Fruit fly (Drosophila melanogaster): ENCODE results near the gene bocks.

The bocks gene

DNA sequence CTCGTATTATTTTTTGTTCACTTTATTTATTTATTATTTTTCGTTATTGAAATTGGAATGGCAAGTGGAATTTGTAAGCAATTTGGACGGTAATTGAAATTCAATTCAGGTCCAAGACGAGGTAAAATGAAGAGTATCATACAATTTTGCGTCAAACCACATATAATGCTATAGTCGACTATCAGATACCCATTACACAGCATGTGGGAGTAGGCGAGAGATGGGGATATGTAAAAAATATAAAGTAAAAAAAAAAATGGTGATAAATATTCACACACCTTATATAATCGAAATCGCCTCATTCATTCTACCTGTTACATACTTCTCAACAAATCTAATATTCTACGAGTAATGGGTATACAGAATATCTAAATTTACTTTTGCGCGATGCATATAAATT lies 21.4 kb upstream of the bocks start (continued):
- peak; percentile 58; the same call in 1 of the 3 replicates for TF ChIP-seq CG34224 (GFP tag; IDR thresholded peaks at IDR 0.05; ENCODE audit: partially characterized antibody)
- no peak for TF ChIP-seq CG8281 (tag; optimal IDR thresholded peaks at IDR 0.05)
- peak; percentile 42; the same call in 1 of the 2 replicates for TF ChIP-seq CG9932 (GFP tag; IDR thresholded peaks at IDR 0.05)
- TF ChIP-seq dpn (GFP tag; optimal IDR thresholded peaks at IDR 0.05): no peak
- TF ChIP-seq Bgb (GFP tag; IDR thresholded peaks at IDR 0.05; ENCODE audit: partially characterized antibody): peak; percentile 38
- no peak for TF ChIP-seq HLH54F (GFP tag; optimal IDR thresholded peaks at IDR 0.05)
- peak; percentile 49; the same call in 1 of the 2 replicates for TF ChIP-seq ato (GFP tag; IDR thresholded peaks at IDR 0.05; ENCODE audit: partially characterized antibody)
- peak; percentile 56; the same call in 1 of the 3 replicates for TF ChIP-seq mld (GFP tag; IDR thresholded peaks at IDR 0.05; ENCODE audit: partially characterized antibody)
- peak; percentile 87 for TF ChIP-seq HLH4C (GFP tag; IDR thresholded peaks at IDR 0.05; ENCODE audit: partially characterized antibody)
- no peak for TF ChIP-seq zen (tag; optimal IDR thresholded peaks at IDR 0.05)
- peak; percentile 49; the same call in 1 of the 3 replicates for TF ChIP-seq CG6791 (GFP tag; IDR thresholded peaks at IDR 0.05; ENCODE audit: partially characterized antibody)
- TF ChIP-seq schlank (tag; optimal IDR thresholded peaks at IDR 0.05): no peak
- TF ChIP-seq sens (GFP tag): peak; percentile 47
- peak; percentile 33; the same call in 1 of the 2 replicates for TF ChIP-seq bbx (GFP tag; IDR thresholded peaks at IDR 0.05; ENCODE audit: partially characterized antibody)
- no peak for TF ChIP-seq pb (GFP tag; optimal IDR thresholded peaks at IDR 0.05)
- TF ChIP-seq hb (GFP tag; IDR thresholded peaks at IDR 0.05; ENCODE audit: partially characterized antibody): peak; percentile 64; the same call in 1 of the 3 replicates
- TF ChIP-seq CG18599 (GFP tag; optimal IDR thresholded peaks at IDR 0.05): peak; percentile 10
- 0 out of 2 replicates have a peak, but pooled peaks have one; percentile 40 for TF ChIP-seq vvl (GFP tag; IDR thresholded peaks at IDR 0.05)
- no peak for TF ChIP-seq Atf3 (GFP tag; optimal IDR thresholded peaks at IDR 0.05)
- TF ChIP-seq CG31388 (GFP tag; optimal IDR thresholded peaks at IDR 0.05): no peak
- TF ChIP-seq p53 (GFP tag; optimal IDR thresholded peaks at IDR 0.05): no peak
- TF ChIP-seq B-H2 (GFP tag; optimal IDR thresholded peaks at IDR 0.05): no peak
- peak; percentile 12 for TF ChIP-seq CG15269 (tag; optimal IDR thresholded peaks at IDR 0.05)
- peak; percentile 13; the same call in 1 of the 2 replicates for TF ChIP-seq inv (GFP tag; IDR thresholded peaks at IDR 0.05; ENCODE audit: partially characterized antibody)
- TF ChIP-seq gem (tag; optimal IDR thresholded peaks at IDR 0.05): peak; percentile 20
- TF ChIP-seq Dll (GFP tag; IDR thresholded peaks at IDR 0.05; ENCODE audit: partially characterized antibody): peak; percentile 24; the same call in 1 of the 4 replicates
- peak; percentile 1 for TF ChIP-seq grau (tag; optimal IDR thresholded peaks at IDR 0.05)
- TF ChIP-seq CG11504 (tag; optimal IDR thresholded peaks at IDR 0.05): peak; percentile 17
- TF ChIP-seq Scr (GFP tag; IDR thresholded peaks at IDR 0.05; ENCODE audit: partially characterized antibody): peak; percentile 56
- TF ChIP-seq YL-1 (GFP tag; optimal IDR thresholded peaks at IDR 0.05): no peak
- peak; percentile 81 for TF ChIP-seq D19B (GFP tag; optimal IDR thresholded peaks at IDR 0.05)
- TF ChIP-seq tna (GFP tag; IDR thresholded peaks at IDR 0.05; ENCODE audit: partially characterized antibody): peak; percentile 75
- peak; percentile 63 for TF ChIP-seq Med (GFP tag)
- no peak for TF ChIP-seq CG1832 (GFP tag; optimal IDR thresholded peaks at IDR 0.05)
- peak; percentile 68 for TF ChIP-seq vnd (GFP tag; IDR thresholded peaks at IDR 0.05; ENCODE audit: partially characterized antibody)
- TF ChIP-seq nerfin-2 (GFP tag; IDR thresholded peaks at IDR 0.05; ENCODE audit: partially characterized antibody): peak; percentile 71
- TF ChIP-seq CG14860 (GFP tag; IDR thresholded peaks at IDR 0.05; ENCODE audit: partially characterized antibody): peak; percentile 80
- TF ChIP-seq toy (GFP tag; IDR thresholded peaks at IDR 0.05): no peak
- no peak for TF ChIP-seq grn (GFP tag; optimal IDR thresholded peaks at IDR 0.05)
- peak; percentile 69 for TF ChIP-seq CG16813 (GFP tag; IDR thresholded peaks at IDR 0.05; ENCODE audit: partially characterized antibody)
- no peak for TF ChIP-seq CG4282 (GFP tag; optimal IDR thresholded peaks at IDR 0.05)
- TF ChIP-seq CG2678 (tag; optimal IDR thresholded peaks at IDR 0.05): peak; percentile 13
- peak; percentile 4 for TF ChIP-seq Oli (tag; optimal IDR thresholded peaks at IDR 0.05)
- TF ChIP-seq Xbp1 (GFP tag; optimal IDR thresholded peaks at IDR 0.05): peak; percentile 22
- no peak for TF ChIP-seq en (GFP tag; optimal IDR thresholded peaks at IDR 0.05)
- peak; percentile 31 for TF ChIP-seq Sox102F (GFP tag; optimal IDR thresholded peaks at IDR 0.05)
- TF ChIP-seq sim (GFP tag; IDR thresholded peaks at IDR 0.05): no peak
- peak in 1 of 2 experiments; percentile 4 for TF ChIP-seq bsh (GFP tag; optimal IDR thresholded peaks at IDR 0.05)

Data from whole organism, embryonic.